Worm (Caenorhabditis elegans) whole organism, mixed stage, embryonic: ENCODE results near the gene F59A6.3.

Source experiments
- M03D4.4 ChIP-seq: sonication (generic microtip); optimal IDR thresholded peaks from 2 replicates; lab custom pipeline; 2017; ENCODE audit warnings: mild to moderate bottlenecking, missing genetic modification characterization, missing compliant biosample characterization
- ceh-43 ChIP-seq: fragments of 200-800 bp; sonication (Bioruptor generic); optimal IDR thresholded peaks from 2 replicates; lab custom pipeline; 2018; ENCODE audit warnings: mild to moderate bottlenecking, missing genetic modification characterization, moderate library complexity, missing compliant biosample characterization
- ceh-83 ChIP-seq: fragments of 200-800 bp; sonication (Bioruptor generic); optimal IDR thresholded peaks from 2 replicates; lab custom pipeline; 2018; ENCODE audit warnings: mild to moderate bottlenecking, missing genetic modification characterization, missing compliant biosample characterization
- ces-1 ChIP-seq: fragments of 150-350 bp; optimal IDR thresholded peaks from 2 replicates; lab custom pipeline; 2014; ENCODE audit warnings: missing biosample characterization, missing genetic modification reagents, missing genetic modification characterization
- cnd-1 ChIP-seq: fragments of 200-800 bp; sonication (Bioruptor generic); optimal IDR thresholded peaks from 2 replicates; lab custom pipeline; 2018; ENCODE audit warnings: mild to moderate bottlenecking, missing genetic modification characterization, missing compliant biosample characterization
- drap-1 ChIP-seq: fragments of 200-800 bp; sonication (Bioruptor generic); optimal IDR thresholded peaks from 3 replicates; lab custom pipeline; 2018; ENCODE audit warnings: mild to moderate bottlenecking, missing genetic modification characterization, missing compliant biosample characterization
- elt-1 ChIP-seq: sonication (generic microtip); optimal IDR thresholded peaks from 2 replicates; lab custom pipeline; 2017; ENCODE audit warnings: missing genetic modification characterization, mild to moderate bottlenecking, missing compliant biosample characterization, antibody characterized with exemption, moderate library complexity, borderline replicate concordance; ENCODE audit not compliant: insufficient read depth
- elt-3 ChIP-seq: fragments of 150-350 bp; optimal IDR thresholded peaks from 2 replicates; lab custom pipeline; 2014; ENCODE audit warnings: missing biosample characterization, missing genetic modification characterization
- flh-1 ChIP-seq: fragments of 200-800 bp; sonication (Bioruptor generic); optimal IDR thresholded peaks from 2 replicates; lab custom pipeline; 2018; ENCODE audit warnings: mild to moderate bottlenecking, missing genetic modification characterization, moderate library complexity, missing compliant biosample characterization
- hlh-1 ChIP-seq: fragments of 150-350 bp; optimal IDR thresholded peaks from 2 replicates; lab custom pipeline; 2014; ENCODE audit warnings: missing biosample characterization, missing genetic modification reagents, missing genetic modification characterization
- lin-13 ChIP-seq: fragments of 150-350 bp; optimal IDR thresholded peaks from 2 replicates; lab custom pipeline; 2014; ENCODE audit warnings: missing biosample characterization, missing genetic modification characterization
- lin-32 ChIP-seq: fragments of 200-800 bp; sonication (Bioruptor generic); optimal IDR thresholded peaks from 2 replicates; lab custom pipeline; 2018; ENCODE audit warnings: mild to moderate bottlenecking, missing genetic modification characterization, missing compliant biosample characterization
- lsy-2 ChIP-seq: fragments of 150-350 bp; optimal IDR thresholded peaks from 2 replicates; lab custom pipeline; 2014; ENCODE audit warnings: missing biosample characterization, missing genetic modification characterization
- mls-2 ChIP-seq: sonication (generic microtip); optimal IDR thresholded peaks from 2 replicates; lab custom pipeline; 2016; ENCODE audit warnings: mild to moderate bottlenecking, missing genetic modification characterization, moderate library complexity, missing compliant biosample characterization
- nhr-12 ChIP-seq: fragments of 150-350 bp; optimal IDR thresholded peaks from 2 replicates; lab custom pipeline; 2014; ENCODE audit warnings: missing biosample characterization, missing genetic modification characterization
- nhr-237 ChIP-seq: fragments of 150-350 bp; optimal IDR thresholded peaks from 2 replicates; lab custom pipeline; 2014; ENCODE audit warnings: missing biosample characterization, missing genetic modification characterization
- nhr-28 ChIP-seq: fragments of 150-350 bp; optimal IDR thresholded peaks from 2 replicates; lab custom pipeline; 2014; ENCODE audit warnings: missing biosample characterization, missing genetic modification characterization
- nhr-76 ChIP-seq: sonication (generic microtip); optimal IDR thresholded peaks from 2 replicates; lab custom pipeline; 2017; ENCODE audit warnings: missing biosample characterization, missing genetic modification characterization
- pha-4 ChIP-seq: fragments of 150-350 bp; optimal IDR thresholded peaks from 2 replicates; lab custom pipeline; 2018; ENCODE audit warnings: missing biosample characterization, missing genetic modification reagents, missing genetic modification characterization
- sem-2 ChIP-seq: fragments of 200-800 bp; sonication (Bioruptor generic); optimal IDR thresholded peaks from 2 replicates; lab custom pipeline; 2018; ENCODE audit warnings: mild to moderate bottlenecking, missing genetic modification characterization, missing compliant biosample characterization
- snpc-4 ChIP-seq: fragments of 150-350 bp; optimal IDR thresholded peaks from 2 replicates; lab custom pipeline; 2014; ENCODE audit warnings: missing biosample characterization, missing genetic modification characterization
- sptf-1 ChIP-seq: sonication (generic microtip); optimal IDR thresholded peaks from 2 replicates; lab custom pipeline; 2017; ENCODE audit warnings: mild to moderate bottlenecking, missing genetic modification characterization, moderate library complexity, missing compliant biosample characterization
- tbx-8 ChIP-seq: fragments of 200-800 bp; sonication (Bioruptor generic); optimal IDR thresholded peaks from 2 replicates; lab custom pipeline; 2018; ENCODE audit warnings: mild to moderate bottlenecking, missing genetic modification characterization, moderate library complexity, missing compliant biosample characterization
- unc-120 ChIP-seq: sonication (generic microtip); optimal IDR thresholded peaks from 2 replicates; lab custom pipeline; 2017; ENCODE audit warnings: missing genetic modification characterization, missing compliant biosample characterization; ENCODE audit not compliant: poor library complexity, severe bottlenecking
- unc-62 ChIP-seq: fragments of 150-350 bp; optimal IDR thresholded peaks from 2 replicates; lab custom pipeline; 2014; ENCODE audit warnings: missing biosample characterization, missing genetic modification reagents, missing genetic modification characterization
- zip-8 ChIP-seq: fragments of 150-350 bp; optimal IDR thresholded peaks from 2 replicates; lab custom pipeline; 2014; ENCODE audit warnings: missing biosample characterization, missing genetic modification characterization
- ztf-11 ChIP-seq: fragments of 150-350 bp; optimal IDR thresholded peaks from 2 replicates; lab custom pipeline; 2014; ENCODE audit warnings: missing biosample characterization, missing genetic modification characterization

F59A6.3 gene

DNA sequence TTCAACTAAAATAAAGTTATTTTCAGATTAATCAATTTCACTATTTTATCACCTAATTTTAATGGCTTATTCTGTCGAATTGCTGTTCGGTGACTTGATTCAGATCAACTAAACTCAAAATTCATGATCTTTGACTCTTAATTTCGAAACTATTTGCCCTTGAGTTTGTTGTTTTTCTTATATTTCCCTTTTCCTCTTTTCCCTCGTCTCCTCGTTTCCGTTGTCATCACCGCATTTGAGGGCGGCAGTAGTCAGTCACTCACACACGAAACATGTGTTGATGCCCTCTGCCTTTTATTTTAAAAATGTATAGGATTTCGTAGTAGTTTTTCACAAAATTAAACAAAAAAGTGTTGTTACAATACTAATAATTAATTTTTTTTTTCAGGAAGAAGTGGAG is 13.2 kb upstream of the F59A6.3 start, which contains the start of gene rnh-1.0:
Gene rnh-1.0 (plus strand): TSS at position 389 of the 400 bp plus-strand sequence.
- no peak for TF ChIP-seq ceh-43

DNA sequence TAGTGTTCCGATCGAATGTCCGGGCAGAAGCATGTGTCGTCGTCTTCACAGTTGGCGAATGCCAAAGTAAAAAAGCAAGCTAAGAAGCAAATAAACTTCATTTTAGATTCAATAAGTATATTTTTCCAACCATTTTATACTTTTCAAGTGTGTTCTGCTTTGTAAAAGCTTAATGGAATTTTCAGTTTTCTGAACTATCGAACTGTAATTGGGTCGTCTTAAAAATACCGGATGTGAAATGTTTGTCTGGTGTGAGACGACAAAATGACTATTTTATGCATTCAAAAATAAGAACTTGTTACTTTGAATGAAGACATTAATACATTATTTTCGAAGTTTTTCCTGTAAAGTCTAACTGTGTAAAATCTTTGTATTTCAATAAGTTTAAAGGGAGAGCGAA is 9.5 kb upstream of the F59A6.3 start, which contains the start of gene F59A6.11:
Gene F59A6.11 (minus strand): TSS at position 101 of the 400 bp plus-strand sequence.
- TF ChIP-seq ces-1 (GFP tag; lab: Kevin White, UChicago) (no peak), nhr-76 (tag; lab: Kevin White, UChicago) (no peak), ceh-83 (no peak), nhr-28 (tag; lab: Kevin White, UChicago) (no peak)

DNA sequence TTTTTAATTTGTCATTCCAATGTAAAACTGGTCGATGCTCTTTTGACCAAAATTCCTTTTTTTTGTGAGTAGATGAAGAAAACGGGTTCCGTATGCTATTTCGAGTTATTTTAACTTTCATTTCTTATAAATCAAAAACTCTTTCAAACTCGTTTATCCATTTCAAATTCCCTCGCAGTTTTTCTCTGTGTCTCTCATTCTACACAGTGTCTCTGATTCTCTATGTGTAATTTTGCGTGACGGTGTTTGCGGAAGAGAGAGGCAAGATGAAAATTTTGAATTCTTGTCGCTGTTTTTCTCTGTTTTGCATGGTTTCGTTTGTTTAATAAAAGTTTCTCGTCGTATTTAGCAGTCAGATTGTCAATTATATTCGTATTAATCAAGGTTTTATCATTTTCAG is 9.0 kb upstream of the F59A6.3 start, which contains the start of gene citk-2:
Gene citk-2 (plus strand): TSS at position 399 of the 400 bp plus-strand sequence.
- TF ChIP-seq sptf-1 (tag; lab: Kevin White, UChicago) (no peak), zip-8 (no peak), nhr-237 (tag; lab: Kevin White, UChicago) (peak; percentile 86), flh-1 (GFP tag; lab: Kevin White, UChicago) (no peak), hlh-1 (no peak), ztf-11 (no peak), lin-13 (tag; lab: Kevin White, UChicago) (peak; percentile 53), elt-3 (tag; lab: Kevin White, UChicago) (no peak), cnd-1 (tag; lab: Kevin White, UChicago) (no peak), mls-2 (no peak)
- TF ChIP-seq, all 35 proteins: peak for 2

DNA sequence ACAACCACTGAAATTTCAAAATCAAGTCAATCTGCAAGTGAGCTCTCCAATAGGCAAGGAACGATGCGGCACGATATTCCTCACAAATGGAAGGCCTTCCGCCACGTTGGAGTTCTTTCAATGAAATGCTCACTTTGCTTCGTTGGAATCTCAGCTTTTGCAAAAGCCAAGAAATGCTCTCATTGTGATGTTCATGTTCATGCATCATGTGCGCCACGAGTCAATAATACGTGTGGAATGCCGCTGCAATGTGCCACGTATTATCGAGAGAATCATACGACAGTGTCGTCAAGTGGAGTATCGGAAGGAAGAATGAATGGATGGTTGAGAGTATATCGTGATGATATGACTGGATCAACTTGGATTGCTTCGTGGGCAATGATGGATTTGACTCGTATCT is 6.3 kb upstream of the F59A6.3 start:
- TF ChIP-seq nhr-237 (tag; lab: Kevin White, UChicago), result no peak
- TF ChIP-seq sem-2, result no peak
- no peak for TF ChIP-seq unc-120
- no peak for TF ChIP-seq ceh-83
- TF ChIP-seq drap-1 (GFP tag; lab: Kevin White, UChicago), result no peak
- no peak for TF ChIP-seq lsy-2 (tag; lab: Kevin White, UChicago)
- TF ChIP-seq M03D4.4, result no peak
- no peak for TF ChIP-seq ceh-43
- no peak for TF ChIP-seq elt-3 (tag; lab: Kevin White, UChicago)
- TF ChIP-seq hlh-1, result no peak
- TF ChIP-seq elt-1 (tag; lab: Kevin White, UChicago), result no peak
- no peak for TF ChIP-seq lin-13 (tag; lab: Kevin White, UChicago)
- TF ChIP-seq pha-4 (tag; lab: Kevin White, UChicago), result no peak
- no peak for TF ChIP-seq snpc-4 (tag; lab: Kevin White, UChicago)
- no peak for TF ChIP-seq unc-62 (GFP tag; lab: Kevin White, UChicago)
- no peak for TF ChIP-seq ces-1 (GFP tag; lab: Kevin White, UChicago)
- no peak for TF ChIP-seq mls-2
- TF ChIP-seq, all 35 proteins: peak for 0

DNA sequence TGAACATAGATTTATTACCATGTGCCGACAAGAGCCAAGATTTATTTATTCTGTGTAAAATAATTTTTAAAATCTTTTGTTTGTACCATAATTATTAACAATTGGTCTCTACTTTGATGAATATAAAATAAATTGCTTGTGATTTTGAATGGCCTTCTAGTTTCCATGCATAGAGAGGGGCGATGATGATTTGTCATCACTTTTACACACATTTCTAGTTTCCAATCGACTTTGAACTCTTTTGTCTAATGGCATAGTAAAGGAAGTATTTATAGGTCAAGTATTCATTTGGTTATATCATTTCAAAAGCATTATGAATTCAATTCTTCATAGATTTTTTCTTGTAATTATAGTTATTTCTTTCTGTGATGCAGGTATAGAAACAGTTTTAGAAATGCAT is 4.5 kb upstream of the F59A6.3 start, which contains the start of gene F59A6.10:
Gene F59A6.10 (plus strand): TSS at position 301 of the 400 bp plus-strand sequence.
- TF ChIP-seq elt-3 (tag; lab: Kevin White, UChicago), result no peak
- no peak for TF ChIP-seq nhr-12 (tag; lab: Kevin White, UChicago)
- TF ChIP-seq hlh-1, result no peak
- TF ChIP-seq unc-120, result no peak
- no peak for TF ChIP-seq lin-32 (GFP tag; lab: Kevin White, UChicago)
- TF ChIP-seq nhr-28 (tag; lab: Kevin White, UChicago), result no peak
- TF ChIP-seq ceh-43, result no peak
- TF ChIP-seq lin-13 (tag; lab: Kevin White, UChicago), result no peak
- TF ChIP-seq sem-2, result no peak
- no peak for TF ChIP-seq tbx-8
- TF ChIP-seq nhr-237 (tag; lab: Kevin White, UChicago), result no peak
- TF ChIP-seq, all 35 proteins: peak for 0

DNA sequence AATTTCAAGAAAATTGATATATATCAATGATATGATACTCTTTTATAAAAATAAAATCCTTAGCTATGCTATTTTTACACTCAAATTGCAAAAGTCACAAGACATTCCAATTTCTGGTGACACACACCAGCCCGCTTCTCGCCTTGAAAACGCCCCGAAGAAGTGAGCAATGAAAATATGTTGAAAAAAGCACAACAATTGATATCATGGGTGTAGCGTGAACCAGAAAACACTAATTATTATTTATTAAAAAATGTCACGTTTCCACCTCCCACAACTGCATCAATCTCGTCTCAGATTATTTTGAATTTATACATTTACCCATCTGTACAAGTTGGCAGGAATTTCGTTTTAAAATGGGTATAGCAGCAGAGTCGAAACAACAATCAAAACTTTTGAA is 3.4 kb upstream of the F59A6.3 start, which contains the start of gene F59A6.4:
Gene F59A6.4 (plus strand): TSS at position 301 of the 400 bp plus-strand sequence.
- TF ChIP-seq snpc-4 (tag; lab: Kevin White, UChicago), result no peak
- TF ChIP-seq ceh-43, result no peak
- TF ChIP-seq hlh-1, result no peak
- no peak for TF ChIP-seq lin-32 (GFP tag; lab: Kevin White, UChicago)
- TF ChIP-seq ztf-11, result no peak
- no peak for TF ChIP-seq M03D4.4
- no peak for TF ChIP-seq unc-62 (GFP tag; lab: Kevin White, UChicago)

DNA sequence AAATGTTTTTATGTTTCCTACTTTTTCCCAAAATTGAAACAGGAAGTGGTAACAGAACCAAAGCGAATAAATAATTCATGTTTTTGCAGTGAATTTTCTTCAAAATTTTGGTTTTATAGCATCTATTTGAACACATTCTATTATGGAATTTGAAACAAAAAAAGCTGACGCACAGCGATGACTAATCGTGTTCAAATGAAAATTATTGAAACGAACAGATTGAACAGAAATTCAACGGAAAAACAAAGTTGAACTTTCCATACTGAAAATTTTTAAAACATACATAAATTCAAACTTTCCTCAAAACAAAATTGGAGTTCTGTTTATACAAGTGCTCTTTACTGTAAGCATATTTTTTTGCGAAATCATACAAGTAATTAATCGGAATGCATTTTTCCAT is 3.8 kb downstream of the F59A6.3 start, which contains the start of gene F59A6.12:
Gene F59A6.12 (minus strand): TSS at position 101 of the 400 bp plus-strand sequence.
- TF ChIP-seq M03D4.4, result no peak
